Worm (Caenorhabditis elegans): ENCODE data around the gene snpc-3.4.

DNA sequence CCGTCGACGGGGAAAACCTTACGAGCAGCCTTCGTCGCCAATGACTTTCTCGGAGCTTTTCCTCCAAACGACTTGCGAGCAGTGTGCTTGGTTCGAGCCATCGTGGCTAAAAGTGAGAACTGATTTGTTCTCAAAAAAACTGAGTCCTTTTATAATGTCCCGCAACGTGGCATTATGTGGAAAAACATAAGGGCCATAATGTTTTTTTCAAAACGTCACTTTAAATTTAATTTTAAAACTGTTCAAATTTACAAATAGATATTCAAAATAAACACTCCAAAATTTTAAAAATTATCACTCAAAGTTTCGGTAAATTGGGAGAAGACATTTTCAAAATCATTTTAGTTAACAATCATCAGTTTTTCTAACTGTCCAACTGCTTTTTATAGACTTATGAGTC is 40.2 kb downstream of the snpc-3.4 start, which contains the start of gene his-70:
- TF ChIP-seq ref-1 (GFP tag; conservative IDR thresholded peaks at IDR 0.05) (no peak), flt-1 (GFP tag; IDR thresholded peaks at IDR 0.05) (no peak), tab-1 (GFP tag; IDR thresholded peaks at IDR 0.05) (no peak), ztf-23 (GFP tag; IDR thresholded peaks at IDR 0.05) (no peak), cog-1 (tag; optimal IDR thresholded peaks at IDR 0.05) (no peak), med-1 (GFP tag; optimal IDR thresholded peaks at IDR 0.05; ENCODE audit: insufficient read depth) (no peak), ztf-29 (GFP tag; IDR thresholded peaks at IDR 0.05) (no peak), T22C8.4 (GFP tag; IDR thresholded peaks at IDR 0.05) (no peak), klf-2 (GFP tag; conservative IDR thresholded peaks at IDR 0.05) (no peak)

All from whole organism, midembryonic.